Worm (Caenorhabditis elegans): ENCODE results near the gene F54D5.24.

DNA sequence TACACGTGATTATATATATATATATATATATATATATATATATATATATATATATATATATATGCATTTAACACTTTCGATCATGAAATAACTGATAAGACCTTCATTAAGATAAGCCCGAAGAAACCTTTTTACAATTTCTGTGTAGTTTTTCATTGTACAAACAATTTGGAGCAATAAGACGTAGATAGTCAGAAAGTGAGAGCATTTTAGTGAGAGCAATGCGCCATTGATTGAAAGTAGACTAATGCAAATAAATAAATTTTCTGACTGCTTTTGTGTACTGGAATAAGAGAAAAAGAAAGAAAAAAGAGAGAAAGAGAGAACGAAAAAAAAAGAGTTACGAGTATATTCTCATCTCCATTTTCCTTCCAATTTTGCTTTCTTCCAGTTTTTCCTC lies 48.9 kb downstream of the F54D5.24 start:
- TF ChIP-seq flt-1 (GFP tag; IDR thresholded peaks at IDR 0.05) (no peak), med-1 (GFP tag; optimal IDR thresholded peaks at IDR 0.05; ENCODE audit: insufficient read depth) (no peak), T22C8.4 (GFP tag; IDR thresholded peaks at IDR 0.05) (no peak), ref-1 (GFP tag; conservative IDR thresholded peaks at IDR 0.05) (no peak)

Data from whole organism, midembryonic.